Fruit fly (Drosophila melanogaster): Measurements from ENCODE around the gene rump.

- TF ChIP-seq usp (GFP tag; optimal IDR thresholded peaks at IDR 0.05) (no peak), pan (optimal IDR thresholded peaks at IDR 0.05) (no peak), Dll (optimal IDR thresholded peaks at IDR 0.05) (no peak), CG8478 (optimal IDR thresholded peaks at IDR 0.05) (no peak), EcR (GFP tag; optimal IDR thresholded peaks at IDR 0.05) (no peak)
Measured at dm6 chr3R:9513052-9513420, 2.9 kb upstream of the rump start, which contains the start of the genes Ras85D and Rlb1.
